In genomic region chr3L:10289357-10289756, dm6 we compare ENCODE assay signal across 1 fruit fly cellular context.
TF ChIP-seq lines count a peak whose summit lies in the region.

No protein-coding gene starts in this region.

TF ChIP-seq in whole organism, embryonic, 481 proteins besides CTCF, POLR2A, EP300 and RAD21 (continued from another document):
- TF ChIP-seq CG10462 (GFP tag; optimal IDR thresholded peaks at IDR 0.05; lab: Kevin White, UChicago) (no peak), abd-A (tag; optimal IDR thresholded peaks at IDR 0.05; lab: Kevin White, UChicago) (peak; percentile 71), CG30020 (tag; optimal IDR thresholded peaks at IDR 0.05; lab: Kevin White, UChicago) (no peak), z (GFP tag; IDR thresholded peaks at IDR 0.05; lab: Robert Waterston, UW) (peak; percentile 29; the same call in 1 of the 3 replicates), CG1832 (GFP tag; optimal IDR thresholded peaks at IDR 0.05; lab: Kevin White, UChicago) (peak; percentile 88), CG8281 (tag; optimal IDR thresholded peaks at IDR 0.05; lab: Kevin White, UChicago) (no peak), CG12744 (GFP tag; optimal IDR thresholded peaks at IDR 0.05; lab: Kevin White, UChicago) (no peak), BEAF-32 (GFP tag; optimal IDR thresholded peaks at IDR 0.05; lab: Kevin White, UChicago) (no peak), luna (GFP tag; optimal IDR thresholded peaks at IDR 0.05; lab: Kevin White, UChicago) (no peak), slp2 (GFP tag; optimal IDR thresholded peaks at IDR 0.05; lab: Kevin White, UChicago) (no peak), zfh2 (GFP tag; optimal IDR thresholded peaks at IDR 0.05; lab: Kevin White, UChicago) (no peak), CG10543 (GFP tag; optimal IDR thresholded peaks at IDR 0.05; lab: Kevin White, UChicago) (peak; percentile 17), CG18619 (GFP tag; optimal IDR thresholded peaks at IDR 0.05; lab: Kevin White, UChicago) (no peak), CG4730 (GFP tag; IDR thresholded peaks at IDR 0.05; lab: Robert Waterston, UW) (no peak), Bdp1 (GFP tag; optimal IDR thresholded peaks at IDR 0.05; lab: Kevin White, UChicago) (no peak), crol (GFP tag; IDR thresholded peaks at IDR 0.05; lab: Robert Waterston, UW) (peak; percentile 99), Oaz (GFP tag; IDR thresholded peaks at IDR 0.05; lab: Robert Waterston, UW) (no peak), Opbp (GFP tag; IDR thresholded peaks at IDR 0.05; lab: Robert Waterston, UW; ENCODE audit: partially characterized antibody) (peak; percentile 14; the same call in 1 of the 3 replicates), Scr (GFP tag; IDR thresholded peaks at IDR 0.05; lab: Robert Waterston, UW; ENCODE audit: partially characterized antibody) (no peak; the same call in 1 of the 2 replicates), prd (optimal IDR thresholded peaks at IDR 0.05; lab: Kevin White, UChicago) (no peak), prd (GFP tag; IDR thresholded peaks at IDR 0.05; lab: Robert Waterston, UW) (no peak), nerfin-1 (tag; optimal IDR thresholded peaks at IDR 0.05; lab: Kevin White, UChicago) (peak; percentile 73), Gsc (GFP tag; IDR thresholded peaks at IDR 0.05; lab: Robert Waterston, UW) (no peak), CG2129 (GFP tag; IDR thresholded peaks at IDR 0.05; lab: Robert Waterston, UW; ENCODE audit: partially characterized antibody) (no peak), CG10321 (GFP tag; IDR thresholded peaks at IDR 0.05; lab: Robert Waterston, UW) (peak; percentile 76), gsb (GFP tag; IDR thresholded peaks at IDR 0.05; lab: Robert Waterston, UW) (no peak), Nf-YC (tag; optimal IDR thresholded peaks at IDR 0.05; lab: Kevin White, UChicago) (peak; percentile 86), CG10366 (GFP tag; IDR thresholded peaks at IDR 0.05; lab: Robert Waterston, UW) (no peak), kni (GFP tag; optimal IDR thresholded peaks at IDR 0.05; lab: Kevin White, UChicago) (peak; percentile 77), CG18599 (GFP tag; optimal IDR thresholded peaks at IDR 0.05; lab: Kevin White, UChicago) (peak; percentile 37), Med (GFP tag; lab: Kevin White, UChicago) (peak; percentile 32), Kr (GFP tag; optimal IDR thresholded peaks at IDR 0.05; lab: Kevin White, UChicago) (no peak), PHDP (tag; optimal IDR thresholded peaks at IDR 0.05; lab: Kevin White, UChicago) (no peak), CG3065 (GFP tag; optimal IDR thresholded peaks at IDR 0.05; lab: Kevin White, UChicago) (no peak), phol (tag; optimal IDR thresholded peaks at IDR 0.05; lab: Kevin White, UChicago) (peak; percentile 15), tin (GFP tag; optimal IDR thresholded peaks at IDR 0.05; lab: Kevin White, UChicago) (no peak), kay (GFP tag; optimal IDR thresholded peaks at IDR 0.05; lab: Kevin White, UChicago) (no peak), Rfx (GFP tag; IDR thresholded peaks at IDR 0.05; lab: Robert Waterston, UW) (peak; percentile 26; the same call in 1 of the 2 replicates), CG16815 (GFP tag; optimal IDR thresholded peaks at IDR 0.05; lab: Kevin White, UChicago) (no peak), chinmo (GFP tag; IDR thresholded peaks at IDR 0.05; lab: Robert Waterston, UW; ENCODE audit: partially characterized antibody) (0 out of 4 replicates have a peak, but pooled peaks have one; percentile 63), Nf-YB (GFP tag; optimal IDR thresholded peaks at IDR 0.05; lab: Kevin White, UChicago) (peak; percentile 98), ttk (GFP tag; IDR thresholded peaks at IDR 0.05; lab: Robert Waterston, UW) (peak; percentile 60; the same call in 1 of the 2 replicates), CG4360 (GFP tag; IDR thresholded peaks at IDR 0.05; lab: Robert Waterston, UW) (0 out of 2 replicates have a peak, but pooled peaks have one; percentile 5), schlank (tag; optimal IDR thresholded peaks at IDR 0.05; lab: Kevin White, UChicago) (no peak)
